Worm (Caenorhabditis elegans) whole organism, young adult: ENCODE results near the gene srn-1.
A peak's percentile ranks its signal among the peaks of the same experiment; 100 is the strongest.

Experiments
- B0035.1 ChIP-seq: sonication (generic microtip); optimal IDR thresholded peaks from 2 replicates; lab custom pipeline; 2016; ENCODE audit warnings: missing genetic modification characterization, mild to moderate bottlenecking, missing compliant biosample characterization, missing genotype, missing genetic modification reagents
- C06A6.2 ChIP-seq: fragments of 200-800 bp; sonication (Bioruptor generic); conservative IDR thresholded peaks from 2 replicates; pipeline ENCODE4 v1.3.6; 2022; ENCODE audit warnings: missing genetic modification characterization, missing compliant biosample characterization
- D2030.7 ChIP-seq: fragments of 200-800 bp; sonication (Bioruptor generic); IDR thresholded peaks from 2 replicates; pipeline ENCODE4 v1.3.6; 2022; ENCODE audit warnings: missing genetic modification reagents, missing genetic modification characterization, missing compliant biosample characterization
- F10E7.11 ChIP-seq: sonication (generic microtip); optimal IDR thresholded peaks from 2 replicates; lab custom pipeline; 2017; ENCODE audit warnings: mild to moderate bottlenecking, missing genetic modification characterization, moderate library complexity, missing compliant biosample characterization
- F23B12.7 ChIP-seq: sonication (generic microtip); optimal IDR thresholded peaks from 2 replicates; lab custom pipeline; 2017; ENCODE audit warnings: missing genetic modification characterization, mild to moderate bottlenecking, missing compliant biosample characterization, antibody characterized with exemption, moderate library complexity; ENCODE audit not compliant: insufficient read depth
- F37B4.10 ChIP-seq: fragments of 200-800 bp; sonication (Bioruptor generic); IDR thresholded peaks from 2 replicates; pipeline ENCODE4 v1.3.6; 2022; ENCODE audit warnings: missing genetic modification characterization, missing compliant biosample characterization
- F57C9.4 ChIP-seq: sonication (generic microtip); optimal IDR thresholded peaks from 2 replicates; lab custom pipeline; 2017; ENCODE audit warnings: mild to moderate bottlenecking, missing genetic modification characterization, missing compliant biosample characterization
- T07F8.4 ChIP-seq: sonication (generic microtip); optimal IDR thresholded peaks from 2 replicates; lab custom pipeline; 2016; ENCODE audit warnings: mild to moderate bottlenecking, missing genetic modification characterization, moderate library complexity, missing compliant biosample characterization
- Y53F4B.3 ChIP-seq: fragments of 200-800 bp; sonication (Bioruptor generic); IDR thresholded peaks from 2 replicates; pipeline ENCODE4 v1.3.6; 2022; ENCODE audit warnings: missing genetic modification reagents, missing genetic modification characterization, missing compliant biosample characterization
- Y53G8AR.9 ChIP-seq: fragments of 200-800 bp; sonication (Bioruptor generic); conservative IDR thresholded peaks from 2 replicates; pipeline ENCODE4 v1.3.6; 2022; ENCODE audit warnings: missing genetic modification reagents, missing genetic modification characterization, missing compliant biosample characterization
- Y56A3A.18 ChIP-seq: fragments of 200-800 bp; sonication (Bioruptor generic); IDR thresholded peaks from 2 replicates; pipeline ENCODE4 v1.3.6; 2022; ENCODE audit warnings: missing genetic modification reagents, missing genetic modification characterization, missing compliant biosample characterization
- Y79H2A.3 ChIP-seq: fragments of 200-800 bp; sonication (Bioruptor generic); conservative IDR thresholded peaks from 2 replicates; pipeline ENCODE4 v1.3.6; 2022; ENCODE audit warnings: missing genetic modification reagents, missing genetic modification characterization, missing compliant biosample characterization
- Y95B8A.8 ChIP-seq: fragments of 200-800 bp; sonication (Bioruptor generic); IDR thresholded peaks from 2 replicates; pipeline ENCODE4 v1.3.6; 2022; ENCODE audit warnings: missing genetic modification reagents, missing genetic modification characterization, missing compliant biosample characterization
- akir-1 ChIP-seq: fragments of 200-800 bp; sonication (Bioruptor generic); optimal IDR thresholded peaks from 2 replicates; lab custom pipeline; 2018; ENCODE audit warnings: mild to moderate bottlenecking, missing genetic modification characterization, moderate library complexity, missing compliant biosample characterization
- aptf-2 ChIP-seq: fragments of 200-800 bp; sonication (Bioruptor generic); conservative IDR thresholded peaks from 2 replicates; pipeline ENCODE4 v1.3.6; 2022; ENCODE audit warnings: missing genetic modification reagents, missing genetic modification characterization, missing compliant biosample characterization
- athp-1 ChIP-seq: sonication (generic microtip); optimal IDR thresholded peaks from 2 replicates; lab custom pipeline; 2017; ENCODE audit warnings: mild to moderate bottlenecking, missing genetic modification characterization, missing compliant biosample characterization
- attf-6 ChIP-seq: fragments of 200-800 bp; sonication (Bioruptor generic); IDR thresholded peaks from 2 replicates; pipeline ENCODE4 v1.3.6; 2022; ENCODE audit warnings: missing genetic modification reagents, missing genetic modification characterization, missing compliant biosample characterization
- bed-2 ChIP-seq: fragments of 200-800 bp; sonication (Bioruptor generic); IDR thresholded peaks from 2 replicates; pipeline ENCODE4 v1.3.6; 2022; ENCODE audit warnings: missing genetic modification reagents, missing genetic modification characterization, missing compliant biosample characterization
- cebp-1 ChIP-seq, 2 experiments: fragments of 200-800 bp in 1 of 2; sonication (Bioruptor generic) in 1 of 2; sonication (generic microtip) in 1 of 2; IDR thresholded peaks in 1 of 2; optimal IDR thresholded peaks in 1 of 2; 2 replicates each; pipeline versions ENCODE4 v1.3.6 to Lab custom; 2017 to 2022; ENCODE audit warnings: missing compliant biosample characterization in 2 of 2, missing genetic modification characterization in 2 of 2, mild to moderate bottlenecking in 1 of 2, missing genetic modification reagents in 1 of 2, moderate library complexity in 1 of 2
- cebp-2 ChIP-seq: fragments of 200-800 bp; sonication (Bioruptor generic); IDR thresholded peaks from 2 replicates; pipeline ENCODE4 v1.3.6; 2022; ENCODE audit warnings: missing genetic modification characterization, missing compliant biosample characterization
- ceh-27 ChIP-seq: fragments of 200-800 bp; sonication (Bioruptor generic); optimal IDR thresholded peaks from 2 replicates; lab custom pipeline; 2018; ENCODE audit warnings: mild to moderate bottlenecking, missing genetic modification characterization, moderate library complexity, missing compliant biosample characterization
- ceh-79 ChIP-seq: sonication (generic microtip); optimal IDR thresholded peaks from 2 replicates; lab custom pipeline; 2017; ENCODE audit warnings: mild to moderate bottlenecking, missing genetic modification characterization, missing compliant biosample characterization
- die-1 ChIP-seq: sonication (generic microtip); optimal IDR thresholded peaks from 2 replicates; lab custom pipeline; 2016; ENCODE audit warnings: missing genotype, mild to moderate bottlenecking, missing genetic modification characterization, missing compliant biosample characterization
- dox-1 ChIP-seq: fragments of 200-800 bp; sonication (Bioruptor generic); IDR thresholded peaks from 2 replicates; pipeline ENCODE4 v1.3.6; 2022; ENCODE audit warnings: missing genetic modification reagents, missing genetic modification characterization, missing compliant biosample characterization
- dpl-1 ChIP-seq: fragments of 150-350 bp; optimal IDR thresholded peaks from 2 replicates; lab custom pipeline; 2014; ENCODE audit warnings: missing biosample characterization, missing genetic modification reagents, missing genetic modification characterization
- efl-1 ChIP-seq: fragments of 150-350 bp; optimal IDR thresholded peaks from 2 replicates; lab custom pipeline; 2014; ENCODE audit warnings: missing biosample characterization, missing genetic modification reagents, missing genetic modification characterization
- egl-44 ChIP-seq: fragments of 200-800 bp; sonication (Bioruptor generic); IDR thresholded peaks from 2 replicates; pipeline ENCODE4 v1.3.6; 2022; ENCODE audit warnings: missing genetic modification reagents, missing genetic modification characterization, missing compliant biosample characterization
- ets-4 ChIP-seq: fragments of 200-800 bp; sonication (Bioruptor generic); optimal IDR thresholded peaks from 2 replicates; lab custom pipeline; 2018; ENCODE audit warnings: mild to moderate bottlenecking, missing genetic modification characterization, missing compliant biosample characterization
- hlh-12 ChIP-seq: sonication (generic microtip); optimal IDR thresholded peaks from 2 replicates; lab custom pipeline; 2016; ENCODE audit warnings: missing genetic modification characterization, missing compliant biosample characterization
- hmg-20 ChIP-seq: fragments of 200-800 bp; sonication (Bioruptor generic); IDR thresholded peaks from 2 replicates; pipeline ENCODE4 v1.3.6; 2022; ENCODE audit warnings: missing genetic modification reagents, missing genetic modification characterization, missing compliant biosample characterization
- hrde-1 ChIP-seq: sonication (generic microtip); optimal IDR thresholded peaks from 2 replicates; lab custom pipeline; 2016; ENCODE audit warnings: missing genetic modification characterization, mild to moderate bottlenecking, missing compliant biosample characterization, moderate library complexity, missing genotype, missing genetic modification reagents, borderline replicate concordance
- lin-40 ChIP-seq: sonication (generic microtip); optimal IDR thresholded peaks from 2 replicates; lab custom pipeline; 2016; ENCODE audit warnings: missing genetic modification characterization, mild to moderate bottlenecking, missing compliant biosample characterization, missing genotype, missing genetic modification reagents
- lin-54 ChIP-seq: fragments of 200-800 bp; sonication (Bioruptor generic); optimal IDR thresholded peaks from 2 replicates; lab custom pipeline; 2018; ENCODE audit warnings: mild to moderate bottlenecking, missing genetic modification characterization, missing compliant biosample characterization
- lir-1 ChIP-seq: fragments of 200-800 bp; sonication (Bioruptor generic); conservative IDR thresholded peaks from 2 replicates; pipeline ENCODE4 v1.3.6; 2022; ENCODE audit warnings: missing genetic modification reagents, missing genetic modification characterization, missing compliant biosample characterization
- lsl-1 ChIP-seq: fragments of 200-800 bp; sonication (Bioruptor generic); optimal IDR thresholded peaks from 2 replicates; lab custom pipeline; 2018; ENCODE audit warnings: mild to moderate bottlenecking, missing genetic modification characterization, moderate library complexity, missing compliant biosample characterization
- madf-3 ChIP-seq: fragments of 200-800 bp; sonication (Bioruptor generic); IDR thresholded peaks from 2 replicates; pipeline ENCODE4 v1.3.6; 2022; ENCODE audit warnings: missing genetic modification reagents, missing genetic modification characterization, missing compliant biosample characterization
- madf-8 ChIP-seq: fragments of 200-800 bp; sonication (Bioruptor generic); conservative IDR thresholded peaks from 2 replicates; pipeline ENCODE4 v1.3.6; 2022; ENCODE audit warnings: missing genetic modification reagents, missing genetic modification characterization, missing compliant biosample characterization
- mxl-1 ChIP-seq: sonication (generic microtip); optimal IDR thresholded peaks from 2 replicates; lab custom pipeline; 2016; ENCODE audit warnings: missing genetic modification characterization, missing compliant biosample characterization
- nfya-1 ChIP-seq: sonication (generic microtip); optimal IDR thresholded peaks from 2 replicates; lab custom pipeline; 2017; ENCODE audit warnings: antibody characterized with exemption, missing compliant biosample characterization, missing genetic modification characterization, borderline replicate concordance; ENCODE audit not compliant: insufficient read depth
- nhr-90 ChIP-seq: sonication (generic microtip); optimal IDR thresholded peaks from 2 replicates; lab custom pipeline; 2016; ENCODE audit warnings: missing genotype, mild to moderate bottlenecking, missing genetic modification characterization, missing compliant biosample characterization
- rpc-1 ChIP-seq, 2 experiments: fragments of 150-350 bp in 1 of 2; sonication (generic microtip) in 1 of 2; optimal IDR thresholded peaks; 2 replicates each; lab custom pipeline; 2014 to 2018; ENCODE audit warnings: missing biosample characterization in 1 of 2, missing genetic modification characterization in 1 of 2, missing genetic modification reagents in 1 of 2, missing genotype in 1 of 2
- sdz-38 ChIP-seq: sonication (generic microtip); optimal IDR thresholded peaks from 2 replicates; lab custom pipeline; 2016; ENCODE audit warnings: missing genotype, missing genetic modification characterization, missing compliant biosample characterization
- snpc-1.1 ChIP-seq: sonication (generic microtip); optimal IDR thresholded peaks from 2 replicates; lab custom pipeline; 2017; ENCODE audit warnings: missing genetic modification characterization, mild to moderate bottlenecking, missing compliant biosample characterization, antibody characterized with exemption, moderate library complexity, missing genotype, missing genetic modification reagents; ENCODE audit not compliant: insufficient read depth
- unc-130 ChIP-seq: sonication (generic microtip); optimal IDR thresholded peaks from 2 replicates; lab custom pipeline; 2016; ENCODE audit warnings: missing genetic modification reagents, missing genetic modification characterization, missing compliant biosample characterization
- zim-3 ChIP-seq: sonication (generic microtip); optimal IDR thresholded peaks from 2 replicates; lab custom pipeline; 2017; ENCODE audit warnings: mild to moderate bottlenecking, missing genetic modification characterization, moderate library complexity, missing compliant biosample characterization
- ztf-25 ChIP-seq: fragments of 200-800 bp; sonication (Bioruptor generic); IDR thresholded peaks from 2 replicates; pipeline ENCODE4 v1.3.6; 2022; ENCODE audit warnings: missing genetic modification reagents, missing genetic modification characterization, missing compliant biosample characterization
- ztf-28 ChIP-seq: fragments of 200-800 bp; sonication (Bioruptor generic); IDR thresholded peaks from 2 replicates; pipeline ENCODE4 v1.3.6; 2022; ENCODE audit warnings: missing genetic modification reagents, missing genetic modification characterization, missing compliant biosample characterization
- ztf-3 ChIP-seq: fragments of 200-800 bp; sonication (Bioruptor generic); optimal IDR thresholded peaks from 2 replicates; lab custom pipeline; 2018; ENCODE audit warnings: mild to moderate bottlenecking, missing genetic modification characterization, missing compliant biosample characterization

Gene srn-1

ce11 chrV:6247397-6247796 is 38.8 kb downstream of the srn-1 start (continued):
- TF ChIP-seq hlh-12 (no peak), nhr-90 (tag; lab: Kevin White, UChicago) (no peak), F23B12.7 (no peak), hrde-1 (tag; lab: Kevin White, UChicago) (no peak), athp-1 (no peak), dox-1 (no peak), madf-8 (GFP tag; lab: Robert Waterston, UW) (no peak), ceh-27 (GFP tag; lab: Kevin White, UChicago) (no peak), sdz-38 (tag; lab: Kevin White, UChicago) (no peak), attf-6 (GFP tag; lab: Robert Waterston, UW) (no peak), zim-3 (tag; lab: Kevin White, UChicago) (no peak), rpc-1 (optimal IDR thresholded peaks at IDR 0.05; lab: Kevin White, UChicago) (no peak), rpc-1 (tag; optimal IDR thresholded peaks at IDR 0.05; lab: Kevin White, UChicago) (no peak), bed-2 (no peak), ets-4 (GFP tag; lab: Kevin White, UChicago) (no peak), mxl-1 (tag; lab: Kevin White, UChicago) (no peak), cebp-1 (GFP tag; IDR thresholded peaks at IDR 0.05; lab: Robert Waterston, UW) (no peak), cebp-1 (tag; optimal IDR thresholded peaks at IDR 0.05; lab: Kevin White, UChicago) (peak; percentile 5), hmg-20 (GFP tag; lab: Robert Waterston, UW) (no peak), madf-3 (no peak), D2030.7 (GFP tag; lab: Robert Waterston, UW) (no peak), snpc-1.1 (tag; lab: Kevin White, UChicago) (no peak), ztf-28 (GFP tag; lab: Robert Waterston, UW) (no peak), unc-130 (GFP tag; lab: Kevin White, UChicago) (no peak), efl-1 (no peak), ztf-25 (GFP tag; lab: Robert Waterston, UW) (no peak), ztf-3 (GFP tag; lab: Kevin White, UChicago) (no peak), F10E7.11 (tag; lab: Kevin White, UChicago) (no peak), lin-54 (no peak), cebp-2 (no peak), Y79H2A.3 (no peak), F57C9.4 (tag; lab: Kevin White, UChicago) (no peak), dpl-1 (GFP tag; lab: Kevin White, UChicago) (no peak), T07F8.4 (no peak), die-1 (tag; lab: Kevin White, UChicago) (peak; percentile 12), egl-44 (GFP tag; lab: Robert Waterston, UW) (no peak), Y56A3A.18 (GFP tag; lab: Robert Waterston, UW) (no peak), B0035.1 (tag; lab: Kevin White, UChicago) (no peak), Y95B8A.8 (GFP tag; lab: Robert Waterston, UW) (no peak), lir-1 (GFP tag; lab: Robert Waterston, UW) (no peak), lin-40 (tag; lab: Kevin White, UChicago) (peak; percentile 60), akir-1 (GFP tag; lab: Kevin White, UChicago) (no peak), ceh-79 (tag; lab: Kevin White, UChicago) (no peak), Y53G8AR.9 (GFP tag; lab: Robert Waterston, UW) (no peak), nfya-1 (tag; lab: Kevin White, UChicago) (no peak), lsl-1 (GFP tag; lab: Kevin White, UChicago) (no peak), F37B4.10 (no peak), Y53F4B.3 (GFP tag; lab: Robert Waterston, UW) (no peak), C06A6.2 (GFP tag; lab: Robert Waterston, UW) (0 out of 2 replicates have a peak, but pooled peaks have one; percentile 41), aptf-2 (GFP tag; lab: Robert Waterston, UW) (no peak)
